Worm (Caenorhabditis elegans) whole organism, L4 larva: ENCODE data around the gene eas-1.
A peak's percentile ranks its signal among the peaks of the same experiment; 100 is the strongest.

ENCODE experiments used
- F44E2.7 ChIP-seq: fragments of 200-800 bp; sonication (Bioruptor generic); IDR thresholded peaks from 2 replicates; pipeline ENCODE4 v2.1.2; 2022; ENCODE audit warnings: missing genetic modification characterization, missing compliant biosample characterization
- F49E8.2 ChIP-seq: sonication (generic microtip); optimal IDR thresholded peaks from 2 replicates; lab custom pipeline; 2016; ENCODE audit warnings: missing compliant biosample characterization, mild to moderate bottlenecking, missing genetic modification characterization, borderline replicate concordance
- T20F7.1 ChIP-seq: fragments of 200-800 bp; sonication (Bioruptor generic); optimal IDR thresholded peaks from 2 replicates; lab custom pipeline; 2018; ENCODE audit warnings: mild to moderate bottlenecking, missing genetic modification characterization, missing compliant biosample characterization
- Y48G9A.11 ChIP-seq: fragments of 200-800 bp; sonication (Bioruptor generic); IDR thresholded peaks from 2 replicates; pipeline ENCODE4 v1.3.6; 2022; ENCODE audit warnings: missing genetic modification reagents, missing genetic modification characterization, missing compliant biosample characterization
- Y75B8A.6 ChIP-seq: fragments of 200-800 bp; sonication (Bioruptor generic); IDR thresholded peaks from 2 replicates; pipeline ENCODE4 v1.3.6; 2022; ENCODE audit warnings: missing genetic modification reagents, missing genetic modification characterization, missing compliant biosample characterization
- ama-1 ChIP-seq: fragments of 150-350 bp; optimal IDR thresholded peaks from 2 replicates; lab custom pipeline; 2014; ENCODE audit warnings: inconsistent platforms, mixed read lengths
- arid-1 ChIP-seq: fragments of 200-800 bp; sonication (Bioruptor generic); conservative IDR thresholded peaks from 2 replicates; pipeline ENCODE4 v1.3.6; 2022; ENCODE audit warnings: missing genetic modification reagents, missing genetic modification characterization, missing compliant biosample characterization
- ceh-20 ChIP-seq: fragments of 200-800 bp; sonication (Bioruptor generic); IDR thresholded peaks from 2 replicates; pipeline ENCODE4 v1.3.6; 2022; ENCODE audit warnings: missing genetic modification reagents, missing genetic modification characterization, missing compliant biosample characterization
- ceh-44 ChIP-seq: fragments of 200-800 bp; sonication (Bioruptor generic); IDR thresholded peaks from 2 replicates; pipeline ENCODE4 v1.3.6; 2022; ENCODE audit warnings: missing genetic modification reagents, missing genetic modification characterization, missing compliant biosample characterization
- ceh-62 ChIP-seq: sonication (generic microtip); optimal IDR thresholded peaks from 2 replicates; lab custom pipeline; 2017; ENCODE audit warnings: missing biosample characterization, missing genetic modification characterization
- ceh-82 ChIP-seq: sonication (generic microtip); optimal IDR thresholded peaks from 2 replicates; lab custom pipeline; 2017; ENCODE audit warnings: missing biosample characterization, missing genetic modification characterization
- ces-1 ChIP-seq: fragments of 150-350 bp; sonication (generic microtip); optimal IDR thresholded peaks from 4 replicates; lab custom pipeline; 2014; ENCODE audit warnings: missing biosample characterization, missing genetic modification reagents, missing genetic modification characterization
- ctbp-1 ChIP-seq: fragments of 200-800 bp; sonication (Bioruptor generic); IDR thresholded peaks from 2 replicates; pipeline ENCODE4 v1.3.6; 2022; ENCODE audit warnings: missing genetic modification reagents, missing genetic modification characterization, missing compliant biosample characterization
- dmd-8 ChIP-seq: fragments of 200-800 bp; sonication (Bioruptor generic); IDR thresholded peaks from 2 replicates; pipeline ENCODE4 v1.3.6; 2022; ENCODE audit warnings: missing genetic modification characterization, missing compliant biosample characterization
- fkh-10 ChIP-seq: fragments of 150-350 bp; optimal IDR thresholded peaks from 2 replicates; lab custom pipeline; 2014; ENCODE audit warnings: missing biosample characterization, missing genetic modification reagents, missing genetic modification characterization
- hlh-11 ChIP-seq: fragments of 200-800 bp; sonication (Bioruptor generic); optimal IDR thresholded peaks from 2 replicates; lab custom pipeline; 2018; ENCODE audit warnings: mild to moderate bottlenecking, missing genetic modification characterization, missing compliant biosample characterization
- hlh-30 ChIP-seq: sonication (generic microtip); optimal IDR thresholded peaks from 2 replicates; lab custom pipeline; 2017; ENCODE audit warnings: antibody characterized with exemption, mild to moderate bottlenecking, missing genetic modification characterization, missing compliant biosample characterization; ENCODE audit not compliant: insufficient read depth
- hmg-1.1 ChIP-seq: fragments of 200-800 bp; sonication (Bioruptor generic); IDR thresholded peaks from 2 replicates; pipeline ENCODE4 v1.3.6; 2022; ENCODE audit warnings: missing genetic modification reagents, missing genetic modification characterization, missing compliant biosample characterization
- lin-15B ChIP-seq: fragments of 150-350 bp; sonication (generic microtip); optimal IDR thresholded peaks from 3 replicates; lab custom pipeline; 2014; ENCODE audit warnings: missing biosample characterization, missing genetic modification characterization
- lir-3 ChIP-seq: sonication (generic microtip); optimal IDR thresholded peaks from 2 replicates; lab custom pipeline; 2016; ENCODE audit warnings: mild to moderate bottlenecking, missing genetic modification characterization, missing compliant biosample characterization
- lsy-2 ChIP-seq, 2 experiments: fragments of 150-350 bp in 1 of 2; sonication (generic microtip) in 1 of 2; optimal IDR thresholded peaks; 2 replicates each; lab custom pipeline; 2014 to 2017; ENCODE audit warnings: missing biosample characterization in 2 of 2, missing genetic modification characterization in 2 of 2
- madf-5 ChIP-seq, 2 experiments: fragments of 200-800 bp; sonication (Bioruptor generic); IDR thresholded peaks; 2 replicates each; pipeline ENCODE4 v1.3.6; 2022; ENCODE audit warnings: missing compliant biosample characterization in 2 of 2, missing genetic modification characterization in 2 of 2
- mdl-1 ChIP-seq, 2 experiments: fragments of 150-350 bp in 1 of 2; sonication (generic microtip) in 1 of 2; optimal IDR thresholded peaks; 2 replicates each; lab custom pipeline; 2014 to 2017; ENCODE audit warnings: missing biosample characterization in 2 of 2, missing genetic modification characterization in 2 of 2
- mdt-29 ChIP-seq: fragments of 200-800 bp; sonication (Bioruptor generic); IDR thresholded peaks from 2 replicates; pipeline ENCODE4 v1.3.6; 2022; ENCODE audit warnings: missing genetic modification reagents, missing genetic modification characterization, missing compliant biosample characterization
- mep-1 ChIP-seq: fragments of 150-350 bp; sonication (generic microtip); optimal IDR thresholded peaks from 3 replicates; lab custom pipeline; 2014; ENCODE audit warnings: missing biosample characterization, missing genetic modification characterization
- mes-2 ChIP-seq: sonication (generic microtip); optimal IDR thresholded peaks from 2 replicates; lab custom pipeline; 2016; ENCODE audit warnings: missing genotype, mild to moderate bottlenecking, missing genetic modification characterization, missing compliant biosample characterization; ENCODE audit not compliant: poor library complexity, severe bottlenecking
- mxl-2 ChIP-seq: fragments of 200-800 bp; sonication (Bioruptor generic); conservative IDR thresholded peaks from 2 replicates; pipeline ENCODE4 v1.3.6; 2022; ENCODE audit warnings: missing genetic modification reagents, missing genetic modification characterization, missing compliant biosample characterization
- mxl-3 ChIP-seq: fragments of 200-800 bp; sonication (Bioruptor generic); optimal IDR thresholded peaks from 2 replicates; lab custom pipeline; 2018; ENCODE audit warnings: mild to moderate bottlenecking, missing genetic modification characterization, missing compliant biosample characterization
- nhr-10 ChIP-seq: fragments of 150-350 bp; optimal IDR thresholded peaks from 2 replicates; lab custom pipeline; 2014; ENCODE audit warnings: missing biosample characterization, missing genetic modification characterization
- nhr-102 ChIP-seq: sonication (generic microtip); optimal IDR thresholded peaks from 2 replicates; lab custom pipeline; 2016; ENCODE audit warnings: mild to moderate bottlenecking, missing genetic modification characterization, moderate library complexity, missing compliant biosample characterization
- nhr-11 ChIP-seq: fragments of 150-350 bp; optimal IDR thresholded peaks from 2 replicates; lab custom pipeline; 2014; ENCODE audit warnings: missing biosample characterization, missing genetic modification characterization
- nhr-28 ChIP-seq: fragments of 150-350 bp; optimal IDR thresholded peaks from 2 replicates; lab custom pipeline; 2014; ENCODE audit warnings: missing biosample characterization, missing genetic modification characterization
- nhr-42 ChIP-seq: fragments of 200-800 bp; sonication (Bioruptor generic); IDR thresholded peaks from 2 replicates; pipeline ENCODE4 v1.3.6; 2022; ENCODE audit warnings: missing genetic modification characterization, missing compliant biosample characterization
- nhr-48 ChIP-seq: sonication (generic microtip); optimal IDR thresholded peaks from 2 replicates; lab custom pipeline; 2016; ENCODE audit warnings: mild to moderate bottlenecking, missing genetic modification characterization, missing compliant biosample characterization
- pqm-1 ChIP-seq: sonication (generic microtip); optimal IDR thresholded peaks from 2 replicates; lab custom pipeline; 2017; ENCODE audit warnings: missing biosample characterization, missing genetic modification characterization
- sdz-12 ChIP-seq: fragments of 200-800 bp; sonication (Bioruptor generic); optimal IDR thresholded peaks from 2 replicates; lab custom pipeline; 2018; ENCODE audit warnings: mild to moderate bottlenecking, missing genetic modification characterization, missing compliant biosample characterization
- skn-1 ChIP-seq: fragments of 150-350 bp; optimal IDR thresholded peaks from 2 replicates; lab custom pipeline; 2014; ENCODE audit warnings: missing biosample characterization, missing genetic modification characterization
- tra-1 ChIP-seq: fragments of 200-800 bp; sonication (Bioruptor generic); IDR thresholded peaks from 2 replicates; pipeline ENCODE4 v1.3.6; 2022; ENCODE audit warnings: missing genetic modification reagents, missing genetic modification characterization, missing compliant biosample characterization
- unc-39 ChIP-seq: sonication (generic microtip); optimal IDR thresholded peaks from 2 replicates; lab custom pipeline; 2017; ENCODE audit warnings: missing biosample characterization, missing genetic modification characterization
- zfp-3 ChIP-seq: fragments of 200-800 bp; sonication (Bioruptor generic); conservative IDR thresholded peaks from 2 replicates; pipeline ENCODE4 v1.3.6; 2022; ENCODE audit warnings: missing genetic modification reagents, missing genetic modification characterization, missing compliant biosample characterization

eas-1 gene

ce11 chrII:4747063-4747462, 6.9 kb downstream of the eas-1 start:
- TF ChIP-seq tra-1 (GFP tag; lab: Robert Waterston, UW) (no peak), mdl-1 (tag; optimal IDR thresholded peaks at IDR 0.05; lab: Kevin White, UChicago) (peak in 1 of 2 experiments; percentile 39), madf-5 (GFP tag; IDR thresholded peaks at IDR 0.05; lab: Robert Waterston, UW) (no peak), nhr-48 (tag; lab: Kevin White, UChicago) (peak; percentile 62), hlh-11 (tag; lab: Kevin White, UChicago) (peak; percentile 5), lsy-2 (tag; optimal IDR thresholded peaks at IDR 0.05; lab: Kevin White, UChicago) (peak in 1 of 2 experiments; percentile 51), hlh-30 (tag; lab: Kevin White, UChicago) (peak; percentile 69), mdt-29 (GFP tag; lab: Robert Waterston, UW) (peak; percentile 16; the same call in 1 of the 2 replicates), T20F7.1 (GFP tag; lab: Kevin White, UChicago) (no peak)

- TF ChIP-seq hlh-30 (tag; lab: Kevin White, UChicago) (peak; percentile 26), lsy-2 (tag; optimal IDR thresholded peaks at IDR 0.05; lab: Kevin White, UChicago) (peak in 1 of 2 experiments; percentile 2), fkh-10 (GFP tag; lab: Kevin White, UChicago) (no peak), Y75B8A.6 (no peak)
Observed at ce11 chrII:4747697-4748096, 7.5 kb downstream of the eas-1 start.

ce11 chrII:4748374-4748773, 8.2 kb downstream of the eas-1 start:
- TF ChIP-seq ceh-82 (tag; lab: Kevin White, UChicago) (no peak), unc-39 (tag; lab: Kevin White, UChicago) (no peak), nhr-11 (tag; lab: Kevin White, UChicago) (no peak), hlh-11 (tag; lab: Kevin White, UChicago) (peak; percentile 4), Y48G9A.11 (GFP tag; lab: Robert Waterston, UW) (no peak), nhr-42 (GFP tag; lab: Robert Waterston, UW) (no peak), fkh-10 (GFP tag; lab: Kevin White, UChicago) (no peak), mxl-3 (no peak), pqm-1 (tag; lab: Kevin White, UChicago) (no peak), mdt-29 (GFP tag; lab: Robert Waterston, UW) (peak; percentile 64; the same call in 1 of the 2 replicates), ceh-20 (GFP tag; lab: Robert Waterston, UW) (0 out of 2 replicates have a peak, but pooled peaks have one; percentile 14), ctbp-1 (GFP tag; lab: Robert Waterston, UW) (no peak), dmd-8 (no peak), hlh-30 (tag; lab: Kevin White, UChicago) (peak; percentile 66), mes-2 (tag; lab: Kevin White, UChicago) (no peak), arid-1 (GFP tag; lab: Robert Waterston, UW) (no peak), nhr-28 (tag; lab: Kevin White, UChicago) (no peak), F44E2.7 (GFP tag; lab: Robert Waterston, UW) (no peak), lir-3 (tag; lab: Kevin White, UChicago) (no peak), ama-1 (no peak), nhr-102 (tag; lab: Kevin White, UChicago) (no peak), mep-1 (tag; lab: Kevin White, UChicago) (no peak), mxl-2 (GFP tag; lab: Robert Waterston, UW) (no peak), skn-1 (tag; lab: Kevin White, UChicago) (no peak)

- no peak for TF ChIP-seq hmg-1.1 (GFP tag; lab: Robert Waterston, UW)
- no peak for TF ChIP-seq lin-15B (tag; lab: Kevin White, UChicago)
- TF ChIP-seq ceh-44 (GFP tag; lab: Robert Waterston, UW), result no peak
- TF ChIP-seq mxl-3, result no peak
- TF ChIP-seq lsy-2 (tag; optimal IDR thresholded peaks at IDR 0.05; lab: Kevin White, UChicago), result peak in 1 of 2 experiments; percentile 30
- TF ChIP-seq F49E8.2 (tag; lab: Kevin White, UChicago), result no peak
- TF ChIP-seq nhr-28 (tag; lab: Kevin White, UChicago), result peak; percentile 8
- TF ChIP-seq nhr-10 (tag; lab: Kevin White, UChicago), result no peak
- no peak for TF ChIP-seq nhr-102 (tag; lab: Kevin White, UChicago)
- no peak for TF ChIP-seq sdz-12 (GFP tag; lab: Kevin White, UChicago)
- TF ChIP-seq mep-1 (tag; lab: Kevin White, UChicago), result no peak
- TF ChIP-seq ceh-62 (tag; lab: Kevin White, UChicago), result no peak
- TF ChIP-seq mxl-2 (GFP tag; lab: Robert Waterston, UW), result no peak
- TF ChIP-seq ces-1 (GFP tag; lab: Kevin White, UChicago), result no peak
- no peak for TF ChIP-seq tra-1 (GFP tag; lab: Robert Waterston, UW)
- no peak for TF ChIP-seq pqm-1 (tag; lab: Kevin White, UChicago)
- TF ChIP-seq zfp-3 (GFP tag; lab: Robert Waterston, UW), result no peak
Observed at ce11 chrII:4749581-4749980, 9.4 kb downstream of the eas-1 start, which contains the start of gene F41C3.2. F41C3.2 (plus strand) TSS chrII:4749968.
